Worm (Caenorhabditis elegans) whole organism, early embryonic: Measurements from ENCODE around the gene pqn-87.

Experiments used
- B0310.2 ChIP-seq: sonication (generic microtip); optimal IDR thresholded peaks from 2 replicates; lab custom pipeline; 2016; ENCODE audit warnings: mild to moderate bottlenecking, missing genetic modification characterization, missing compliant biosample characterization
- F13C5.2 ChIP-seq: sonication (generic microtip); optimal IDR thresholded peaks from 2 replicates; lab custom pipeline; 2017; ENCODE audit warnings: mild to moderate bottlenecking, missing genetic modification characterization, inconsistent platforms, missing compliant biosample characterization
- aly-1 ChIP-seq: sonication (generic microtip); optimal IDR thresholded peaks from 2 replicates; lab custom pipeline; 2016; ENCODE audit warnings: missing genetic modification characterization, missing compliant biosample characterization
- ama-1 ChIP-seq: fragments of 150-350 bp; optimal IDR thresholded peaks from 2 replicates; lab custom pipeline; 2014
- ceh-13 ChIP-seq: fragments of 200-800 bp; sonication (Bioruptor generic); optimal IDR thresholded peaks from 2 replicates; lab custom pipeline; 2018; ENCODE audit warnings: mild to moderate bottlenecking, missing genetic modification characterization, missing compliant biosample characterization
- ceh-36 ChIP-seq: sonication (generic microtip); optimal IDR thresholded peaks from 2 replicates; lab custom pipeline; 2016; ENCODE audit warnings: missing genetic modification characterization, inconsistent platforms, missing compliant biosample characterization
- ets-7 ChIP-seq: sonication (generic microtip); optimal IDR thresholded peaks from 2 replicates; lab custom pipeline; 2016; ENCODE audit warnings: missing genotype, missing genetic modification characterization, missing compliant biosample characterization
- flt-1 ChIP-seq: fragments of 200-800 bp; sonication (Bioruptor generic); IDR thresholded peaks from 2 replicates; pipeline ENCODE4 v1.3.6; 2022; ENCODE audit warnings: missing genetic modification characterization, missing compliant biosample characterization
- hmbx-1 ChIP-seq: sonication (generic microtip); optimal IDR thresholded peaks from 2 replicates; lab custom pipeline; 2016; ENCODE audit warnings: mild to moderate bottlenecking, missing genetic modification characterization, missing compliant biosample characterization
- hmg-4 ChIP-seq: fragments of 200-800 bp; sonication (Bioruptor generic); optimal IDR thresholded peaks from 2 replicates; lab custom pipeline; 2018; ENCODE audit warnings: mild to moderate bottlenecking, missing genetic modification characterization, missing compliant biosample characterization
- hnd-1 ChIP-seq: sonication (generic microtip); optimal IDR thresholded peaks from 2 replicates; lab custom pipeline; 2016; ENCODE audit warnings: missing genetic modification characterization, missing compliant biosample characterization
- pes-1 ChIP-seq: fragments of 200-800 bp; sonication (Bioruptor generic); IDR thresholded peaks from 2 replicates; pipeline ENCODE4 v1.3.6; 2022; ENCODE audit warnings: missing genetic modification reagents, missing genetic modification characterization, missing compliant biosample characterization
- scrt-1 ChIP-seq: fragments of 200-800 bp; sonication (Bioruptor generic); IDR thresholded peaks from 2 replicates; pipeline ENCODE4 v1.3.6; 2022; ENCODE audit warnings: missing genetic modification characterization, missing compliant biosample characterization
- sea-1 ChIP-seq: fragments of 200-800 bp; sonication (Bioruptor generic); conservative IDR thresholded peaks from 2 replicates; pipeline ENCODE4 v1.3.6; 2022; ENCODE audit warnings: missing genetic modification characterization, missing compliant biosample characterization
- tbx-11 ChIP-seq: fragments of 200-800 bp; sonication (Bioruptor generic); IDR thresholded peaks from 2 replicates; pipeline ENCODE4 v1.3.6; 2022; ENCODE audit warnings: missing genetic modification characterization, missing compliant biosample characterization
- tbx-37 ChIP-seq: fragments of 200-800 bp; sonication (Bioruptor generic); conservative IDR thresholded peaks from 2 replicates; pipeline ENCODE4 v1.3.6; 2022; ENCODE audit warnings: missing genetic modification reagents, missing genetic modification characterization, missing compliant biosample characterization
- tra-4 ChIP-seq: sonication (generic microtip); optimal IDR thresholded peaks from 2 replicates; lab custom pipeline; 2017; ENCODE audit warnings: missing genetic modification characterization, missing compliant biosample characterization

The pqn-87 gene

ce11 chrII:12261147-12261821 lies 36.4 kb upstream of the pqn-87 start:
- TF ChIP-seq sea-1 (no peak), hmbx-1 (tag; lab: Kevin White, UChicago) (no peak), ama-1 (lab: Kevin White, UChicago) (no peak), tbx-11 (no peak), flt-1 (GFP tag; lab: Robert Waterston, UW) (no peak), ceh-36 (tag; lab: Kevin White, UChicago) (no peak), B0310.2 (tag; lab: Kevin White, UChicago) (no peak), tbx-37 (GFP tag; lab: Robert Waterston, UW) (no peak), ceh-13 (GFP tag; lab: Kevin White, UChicago) (no peak), hmg-4 (GFP tag; lab: Kevin White, UChicago) (no peak), tra-4 (no peak), aly-1 (no peak), pes-1 (GFP tag; lab: Robert Waterston, UW) (no peak), hnd-1 (tag; lab: Kevin White, UChicago) (no peak), scrt-1 (GFP tag; lab: Robert Waterston, UW) (no peak), F13C5.2 (tag; lab: Kevin White, UChicago) (no peak)

- TF ChIP-seq ama-1 (lab: Kevin White, UChicago) (no peak), flt-1 (GFP tag; lab: Robert Waterston, UW) (no peak), hnd-1 (tag; lab: Kevin White, UChicago) (no peak), ets-7 (no peak), tbx-11 (no peak), F13C5.2 (tag; lab: Kevin White, UChicago) (no peak), hmbx-1 (tag; lab: Kevin White, UChicago) (no peak), tbx-37 (GFP tag; lab: Robert Waterston, UW) (no peak), hmg-4 (GFP tag; lab: Kevin White, UChicago) (no peak), scrt-1 (GFP tag; lab: Robert Waterston, UW) (no peak), sea-1 (no peak), ceh-36 (tag; lab: Kevin White, UChicago) (no peak), B0310.2 (tag; lab: Kevin White, UChicago) (no peak), ceh-13 (GFP tag; lab: Kevin White, UChicago) (no peak), tra-4 (no peak), pes-1 (GFP tag; lab: Robert Waterston, UW) (no peak), aly-1 (no peak)
Measured at ce11 chrII:12260538-12260937, 35.7 kb upstream of the pqn-87 start.

ce11 chrII:12257095-12257494 lies 32.2 kb upstream of the pqn-87 start:
- TF ChIP-seq flt-1 (GFP tag; lab: Robert Waterston, UW), result no peak
- no peak for TF ChIP-seq F13C5.2 (tag; lab: Kevin White, UChicago)
- no peak for TF ChIP-seq ceh-13 (GFP tag; lab: Kevin White, UChicago)
- no peak for TF ChIP-seq sea-1
- no peak for TF ChIP-seq ets-7
- no peak for TF ChIP-seq ama-1 (lab: Kevin White, UChicago)

- TF ChIP-seq sea-1 (0 out of 2 replicates have a peak, but pooled peaks have one; percentile 8), hmg-4 (GFP tag; lab: Kevin White, UChicago) (peak; percentile 10), F13C5.2 (tag; lab: Kevin White, UChicago) (no peak)
Measured at ce11 chrII:12256528-12256927, 31.6 kb upstream of the pqn-87 start, which contains the start of gene parn-2. parn-2 (minus strand) TSS chrII:12256628.

- no peak for TF ChIP-seq B0310.2 (tag; lab: Kevin White, UChicago)
- no peak for TF ChIP-seq pes-1 (GFP tag; lab: Robert Waterston, UW)
- TF ChIP-seq tbx-11, result no peak
- TF ChIP-seq scrt-1 (GFP tag; lab: Robert Waterston, UW), result no peak
- TF ChIP-seq ceh-13 (GFP tag; lab: Kevin White, UChicago), result no peak
- no peak for TF ChIP-seq hmbx-1 (tag; lab: Kevin White, UChicago)
- no peak for TF ChIP-seq F13C5.2 (tag; lab: Kevin White, UChicago)
- no peak for TF ChIP-seq ets-7
- TF ChIP-seq ama-1 (lab: Kevin White, UChicago), result no peak
Measured at ce11 chrII:12255545-12256233, 30.8 kb upstream of the pqn-87 start.

- TF ChIP-seq pes-1 (GFP tag; lab: Robert Waterston, UW) (no peak), tbx-11 (no peak), flt-1 (GFP tag; lab: Robert Waterston, UW) (no peak)
Measured at ce11 chrII:12249042-12249441, 24.2 kb upstream of the pqn-87 start, which contains the start of gene tag-276. tag-276 (minus strand) TSS chrII:12249142.

- peak; percentile 34; the same call in 1 of the 2 replicates for TF ChIP-seq scrt-1 (GFP tag; lab: Robert Waterston, UW)
- no peak for TF ChIP-seq F13C5.2 (tag; lab: Kevin White, UChicago)
Measured at ce11 chrII:12242551-12242950, 17.7 kb upstream of the pqn-87 start, which contains the start of gene Y57A10A.24. Y57A10A.24 (plus strand) TSS chrII:12242946.

- TF ChIP-seq tbx-11 (no peak), scrt-1 (GFP tag; lab: Robert Waterston, UW) (no peak), tra-4 (no peak), hmbx-1 (tag; lab: Kevin White, UChicago) (no peak), B0310.2 (tag; lab: Kevin White, UChicago) (no peak), flt-1 (GFP tag; lab: Robert Waterston, UW) (no peak), sea-1 (no peak), pes-1 (GFP tag; lab: Robert Waterston, UW) (no peak), tbx-37 (GFP tag; lab: Robert Waterston, UW) (no peak), ets-7 (no peak), hmg-4 (GFP tag; lab: Kevin White, UChicago) (no peak), ceh-13 (GFP tag; lab: Kevin White, UChicago) (no peak), ceh-36 (tag; lab: Kevin White, UChicago) (no peak)
Measured at ce11 chrII:12241792-12242191, 16.9 kb upstream of the pqn-87 start.
